Worm (Caenorhabditis elegans): ENCODE measurements around the gene mpst-1.

Gene mpst-1

DNA sequence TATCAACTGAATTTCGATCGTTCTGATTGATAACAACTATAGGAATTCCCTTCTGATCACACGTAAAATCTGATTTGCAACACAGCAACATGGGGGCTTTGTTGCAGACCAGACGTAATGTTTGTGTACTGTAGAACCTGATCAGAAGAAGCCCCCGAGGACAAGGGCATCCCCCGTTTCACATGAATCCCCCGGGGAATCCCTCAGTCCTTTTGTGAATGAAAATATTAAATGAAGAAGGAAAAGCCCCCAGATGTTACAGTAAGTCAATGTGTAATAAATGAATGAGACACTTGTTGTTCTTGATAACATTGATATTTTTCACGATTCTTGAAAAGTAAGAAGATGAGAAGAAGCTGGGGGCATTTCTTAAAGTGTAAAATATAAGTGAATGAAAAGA is 32.7 kb downstream of the mpst-1 start:
- TF ChIP-seq nhr-25 (tag; optimal IDR thresholded peaks at IDR 0.05) (peak; percentile 81), mab-5 (tag; optimal IDR thresholded peaks at IDR 0.05) (no peak), sma-3 (GFP tag; optimal IDR thresholded peaks at IDR 0.05) (no peak), ama-1 (optimal IDR thresholded peaks at IDR 0.05) (no peak), nhr-23 (tag; optimal IDR thresholded peaks at IDR 0.05) (no peak), blmp-1 (tag; optimal IDR thresholded peaks at IDR 0.05; ENCODE audit: insufficient read depth) (peak; percentile 38)

DNA sequence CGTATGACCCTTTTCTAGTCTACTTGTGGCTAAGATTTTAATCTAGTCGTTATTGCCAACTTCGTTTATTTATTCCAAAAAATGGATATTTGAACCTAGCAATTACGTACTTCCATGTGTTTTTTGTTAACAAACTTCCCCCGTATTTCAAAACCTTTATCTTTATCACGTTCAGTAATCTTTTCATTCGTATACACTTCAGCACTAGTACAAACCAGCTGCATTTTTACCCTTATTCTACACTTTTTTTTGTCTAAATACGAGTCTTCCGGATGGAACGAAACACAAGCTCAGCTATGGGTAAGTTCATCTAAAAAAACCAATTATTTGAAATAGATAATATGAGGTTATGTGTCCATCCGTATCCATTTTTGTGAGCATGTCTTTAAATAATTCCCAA is 37.4 kb downstream of the mpst-1 start, which contains the start of gene D2023.1:
Gene D2023.1, plus strand, starts transcription at position 77 of the 400 bp plus-strand sequence.
- TF ChIP-seq Y55F3AM.14 (GFP tag; optimal IDR thresholded peaks at IDR 0.05) (no peak), unc-39 (tag; optimal IDR thresholded peaks at IDR 0.05) (no peak), mdl-1 (tag; optimal IDR thresholded peaks at IDR 0.05) (no peak), ztf-4 (tag; optimal IDR thresholded peaks at IDR 0.05) (no peak), unc-55 (GFP tag; optimal IDR thresholded peaks at IDR 0.05) (no peak), egl-27 (tag; optimal IDR thresholded peaks at IDR 0.05) (no peak), nhr-10 (tag; optimal IDR thresholded peaks at IDR 0.05) (no peak), ceh-16 (tag; optimal IDR thresholded peaks at IDR 0.05) (no peak), elt-3 (tag; optimal IDR thresholded peaks at IDR 0.05) (no peak), lin-39 (tag; optimal IDR thresholded peaks at IDR 0.05) (no peak)

DNA sequence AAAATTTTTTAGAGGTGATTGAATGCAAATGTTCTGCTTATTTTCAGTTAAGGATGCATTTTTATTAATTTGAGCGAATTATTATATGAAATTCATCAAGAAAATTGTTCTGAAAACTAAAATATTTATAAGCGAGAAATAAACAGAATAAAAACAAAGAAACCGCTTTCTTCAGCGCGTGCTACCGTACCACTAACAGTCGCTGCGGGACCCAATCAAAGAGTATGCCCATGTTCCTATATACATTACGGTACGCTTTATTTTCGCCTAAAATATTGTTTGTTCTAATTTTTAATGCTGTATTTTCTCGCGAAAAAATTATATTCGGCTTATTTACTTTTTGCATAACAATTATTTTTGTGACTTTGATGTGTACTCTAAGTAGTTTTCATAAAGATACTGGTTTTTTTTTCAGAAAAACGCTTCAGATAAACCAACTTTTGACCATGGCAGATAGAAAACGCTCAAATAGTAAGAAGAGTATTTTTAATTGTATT is 39.1 kb downstream of the mpst-1 start, which contains the start of gene F55A11.8:
Gene F55A11.8, plus strand, starts transcription at position 447 of the 497 bp plus-strand sequence.
- TF ChIP-seq R02D3.7 (tag; optimal IDR thresholded peaks at IDR 0.05) (no peak), snpc-4 (tag; optimal IDR thresholded peaks at IDR 0.05) (no peak), ceh-16 (tag; optimal IDR thresholded peaks at IDR 0.05) (no peak), crh-2 (tag; optimal IDR thresholded peaks at IDR 0.05) (no peak), peb-1 (tag; optimal IDR thresholded peaks at IDR 0.05) (no peak), lin-11 (tag; optimal IDR thresholded peaks at IDR 0.05) (no peak), sem-4 (tag; optimal IDR thresholded peaks at IDR 0.05) (no peak), nhr-12 (tag; optimal IDR thresholded peaks at IDR 0.05) (no peak), elt-1 (tag; optimal IDR thresholded peaks at IDR 0.05) (no peak), nhr-21 (tag; optimal IDR thresholded peaks at IDR 0.05) (no peak), aly-2 (tag; optimal IDR thresholded peaks at IDR 0.05) (no peak), C34F6.9 (tag; optimal IDR thresholded peaks at IDR 0.05) (no peak), gmeb-1 (tag; optimal IDR thresholded peaks at IDR 0.05) (no peak), nhr-237 (tag; optimal IDR thresholded peaks at IDR 0.05) (no peak)

DNA sequence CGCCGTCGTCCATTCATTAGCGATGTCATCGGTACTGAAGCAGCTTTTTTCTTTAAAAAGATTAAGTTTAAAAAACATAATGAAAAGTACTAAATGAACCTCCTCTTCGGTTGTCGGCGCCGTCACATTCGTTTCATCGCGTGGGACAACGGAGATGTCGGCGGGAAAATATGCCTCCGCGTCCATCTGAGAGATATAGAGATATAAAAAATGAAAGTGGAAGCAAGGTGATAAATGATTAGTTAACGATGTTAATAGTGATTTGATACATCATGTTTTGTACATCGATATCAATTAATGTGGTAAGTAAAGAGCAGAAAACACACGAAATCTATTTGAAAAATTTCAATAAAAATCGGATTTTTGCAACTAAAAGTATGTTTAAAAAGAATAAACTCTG is 39.6 kb downstream of the mpst-1 start, which contains the start of gene F55A11.7:
Gene F55A11.7, minus strand, starts transcription at position 186 of the 400 bp plus-strand sequence.
- no peak for TF ChIP-seq gmeb-1 (tag; optimal IDR thresholded peaks at IDR 0.05)

DNA sequence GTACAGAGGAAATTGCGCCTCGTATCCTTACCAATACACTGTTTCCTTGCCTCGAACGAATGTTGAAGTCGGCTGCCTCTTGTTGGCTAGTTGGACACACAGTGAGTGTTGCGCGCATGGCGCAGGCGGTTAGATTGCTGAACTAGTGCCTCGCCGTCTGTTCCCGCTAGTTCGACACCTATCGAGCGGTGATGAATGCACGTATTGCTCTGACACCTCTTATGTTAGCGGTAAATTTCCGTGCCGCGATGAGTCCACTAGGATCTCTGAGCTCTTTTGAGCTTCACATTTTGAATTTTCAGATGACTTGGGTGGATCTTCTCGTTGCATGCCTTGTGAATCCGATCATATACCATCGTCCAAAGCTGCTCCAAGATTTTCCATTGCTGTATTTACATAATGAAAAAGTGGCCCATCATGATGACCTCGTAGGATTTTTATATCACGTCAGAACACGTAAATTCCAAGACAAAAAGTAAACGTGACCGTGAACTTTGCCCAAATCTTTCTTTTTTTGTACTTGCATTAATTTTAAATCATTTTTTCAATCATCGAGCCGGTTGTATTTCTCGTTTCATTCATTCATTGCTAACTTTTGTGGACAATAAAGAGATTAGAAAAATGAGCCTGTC is 43.9 kb downstream of the mpst-1 start, which contains the start of gene F55A11.11:
Gene F55A11.11, plus strand, starts transcription at position 341 of the 632 bp plus-strand sequence.
- TF ChIP-seq nhr-77 (tag; optimal IDR thresholded peaks at IDR 0.05), result no peak
- no peak for TF ChIP-seq dmd-4 (tag; optimal IDR thresholded peaks at IDR 0.05)
- TF ChIP-seq R02D3.7 (tag; optimal IDR thresholded peaks at IDR 0.05), result no peak
- peak; percentile 88 for TF ChIP-seq lin-11 (tag; optimal IDR thresholded peaks at IDR 0.05)
- TF ChIP-seq peb-1 (tag; optimal IDR thresholded peaks at IDR 0.05), result no peak
- TF ChIP-seq ama-1 (optimal IDR thresholded peaks at IDR 0.05), result no peak
- peak; percentile 40 for TF ChIP-seq sem-4 (tag; optimal IDR thresholded peaks at IDR 0.05)
- peak; percentile 87 for TF ChIP-seq sma-3 (GFP tag; optimal IDR thresholded peaks at IDR 0.05)
- TF ChIP-seq blmp-1 (tag; optimal IDR thresholded peaks at IDR 0.05; ENCODE audit: insufficient read depth), result peak; percentile 67
- peak; percentile 45 for TF ChIP-seq lin-13 (GFP tag; optimal IDR thresholded peaks at IDR 0.05)
- TF ChIP-seq nhr-10 (tag; optimal IDR thresholded peaks at IDR 0.05), result no peak
- TF ChIP-seq alr-1 (tag; optimal IDR thresholded peaks at IDR 0.05), result no peak
- TF ChIP-seq nhr-25 (tag; optimal IDR thresholded peaks at IDR 0.05), result peak; percentile 48
- no peak for TF ChIP-seq nhr-237 (tag; optimal IDR thresholded peaks at IDR 0.05)
- peak; percentile 94 for TF ChIP-seq nhr-129 (tag; optimal IDR thresholded peaks at IDR 0.05)
- TF ChIP-seq snpc-4 (tag; optimal IDR thresholded peaks at IDR 0.05), result peak; percentile 16
- peak; percentile 63 for TF ChIP-seq crh-2 (tag; optimal IDR thresholded peaks at IDR 0.05)
- TF ChIP-seq nhr-23 (tag; optimal IDR thresholded peaks at IDR 0.05), result no peak
- peak; percentile 3 to 12 for TF ChIP-seq mdl-1 (tag; optimal IDR thresholded peaks at IDR 0.05)
- no peak for TF ChIP-seq aly-2 (tag; optimal IDR thresholded peaks at IDR 0.05)
- no peak for TF ChIP-seq unc-55 (GFP tag; optimal IDR thresholded peaks at IDR 0.05)
- no peak for TF ChIP-seq unc-39 (tag; optimal IDR thresholded peaks at IDR 0.05)
- TF ChIP-seq elt-3 (tag; optimal IDR thresholded peaks at IDR 0.05), result no peak
- no peak for TF ChIP-seq mbf-1 (tag; optimal IDR thresholded peaks at IDR 0.05)
- TF ChIP-seq Y55F3AM.14 (GFP tag; optimal IDR thresholded peaks at IDR 0.05), result peak; percentile 70
- peak; percentile 90 for TF ChIP-seq sma-9 (GFP tag; optimal IDR thresholded peaks at IDR 0.05)
- TF ChIP-seq sma-9 (tag; optimal IDR thresholded peaks at IDR 0.05), result no peak
- no peak for TF ChIP-seq nhr-6 (tag; optimal IDR thresholded peaks at IDR 0.05)
- peak; percentile 48 for TF ChIP-seq nhr-21 (tag; optimal IDR thresholded peaks at IDR 0.05)
- no peak for TF ChIP-seq nhr-12 (tag; optimal IDR thresholded peaks at IDR 0.05)
- TF ChIP-seq lsy-2 (tag; optimal IDR thresholded peaks at IDR 0.05), result peak; percentile 69 to 72
- no peak for TF ChIP-seq ztf-11 (tag; optimal IDR thresholded peaks at IDR 0.05)
- no peak for TF ChIP-seq ztf-1 (GFP tag; conservative IDR thresholded peaks at IDR 0.05)
- peak; percentile 20 for TF ChIP-seq egl-27 (tag; optimal IDR thresholded peaks at IDR 0.05)
- no peak for TF ChIP-seq mab-5 (tag; optimal IDR thresholded peaks at IDR 0.05)
- peak; percentile 74 for TF ChIP-seq gmeb-1 (tag; optimal IDR thresholded peaks at IDR 0.05)

Measured in whole organism, L2 larva.